Worm (Caenorhabditis elegans): Measurements from ENCODE around the gene F48F7.3.

- TF ChIP-seq ceh-82 (tag; optimal IDR thresholded peaks at IDR 0.05) = no peak
- TF ChIP-seq fos-1 (tag; optimal IDR thresholded peaks at IDR 0.05) = no peak
- TF ChIP-seq nhr-12 (tag; optimal IDR thresholded peaks at IDR 0.05) = no peak
- no peak for TF ChIP-seq unc-62 (GFP tag; optimal IDR thresholded peaks at IDR 0.05)
Observed at ce11 chrX:13948167-13948566, 15.1 kb upstream of the F48F7.3 start.
